Fruit fly (Drosophila melanogaster): ENCODE data around the gene eIF3g1.

- TF ChIP-seq dmrt93B (GFP tag; optimal IDR thresholded peaks at IDR 0.05) (no peak), N (GFP tag; optimal IDR thresholded peaks at IDR 0.05) (no peak), Dif (GFP tag; optimal IDR thresholded peaks at IDR 0.05; ENCODE audit: partially characterized antibody) (no peak), br (GFP tag; optimal IDR thresholded peaks at IDR 0.05) (no peak), rgr (GFP tag; optimal IDR thresholded peaks at IDR 0.05) (no peak), psq (GFP tag; optimal IDR thresholded peaks at IDR 0.05) (no peak), Hr78 (GFP tag; optimal IDR thresholded peaks at IDR 0.05) (no peak), fru (GFP tag; optimal IDR thresholded peaks at IDR 0.05) (no peak), pan (optimal IDR thresholded peaks at IDR 0.05) (no peak)
Measured at dm6 chrX:2590607-2591006, 19.5 kb downstream of the eIF3g1 start.

Measured in whole organism, wandering third instar larva.